Fruit fly (Drosophila melanogaster): ENCODE data around the gene galene.

DNA sequence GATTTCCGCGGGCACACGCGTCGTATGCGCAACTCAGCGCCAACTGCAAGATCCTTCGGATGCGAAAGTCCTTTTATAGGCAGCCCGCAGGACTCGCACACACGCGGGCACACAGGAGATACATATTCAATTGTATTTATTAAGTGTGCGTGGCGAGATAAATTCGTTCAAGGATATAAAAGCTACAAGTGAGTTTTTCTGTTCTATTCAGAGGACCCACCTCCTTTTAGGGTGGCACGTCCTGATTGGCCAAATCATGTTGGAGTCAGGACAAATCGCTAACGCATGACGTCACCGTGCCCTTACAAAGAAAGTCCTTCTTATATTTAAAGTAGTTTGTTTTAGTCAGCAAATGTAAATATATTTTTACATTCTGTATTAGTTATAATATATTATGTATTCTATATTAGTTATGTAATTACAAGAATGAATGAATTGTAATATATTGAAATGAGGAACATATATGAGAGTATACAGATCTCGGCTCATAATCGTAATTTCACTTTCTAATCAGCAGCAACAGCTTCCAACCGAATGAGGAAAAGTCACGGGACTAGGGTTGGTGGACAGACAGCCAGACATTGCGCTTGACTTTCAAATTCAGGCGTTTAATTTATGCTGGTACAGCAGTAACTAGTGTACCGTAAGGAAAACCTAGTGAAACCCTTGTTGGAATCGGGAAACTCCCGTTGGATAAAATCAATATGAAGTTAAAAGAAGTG, 42.2 kb upstream of the galene start, which contains the start of gene Trhn:
- no peak for TF ChIP-seq h (optimal IDR thresholded peaks at IDR 0.05)
- no peak for TF ChIP-seq ttk (optimal IDR thresholded peaks at IDR 0.05)
- no peak for TF ChIP-seq psq (optimal IDR thresholded peaks at IDR 0.05)
- no peak for TF ChIP-seq Myc (optimal IDR thresholded peaks at IDR 0.05)
